Worm (Caenorhabditis elegans) whole organism, midembryonic: ENCODE data around the gene ZK402.5.

Source experiments
- cog-1 ChIP-seq: sonication (generic microtip); optimal IDR thresholded peaks from 2 replicates; lab custom pipeline; 2016; ENCODE audit warnings: missing genetic modification characterization, missing compliant biosample characterization
- flt-1 ChIP-seq: fragments of 200-800 bp; sonication (Bioruptor generic); IDR thresholded peaks from 2 replicates; pipeline ENCODE4 v1.3.6; 2022; ENCODE audit warnings: missing genetic modification characterization, missing compliant biosample characterization
- klf-2 ChIP-seq: fragments of 200-800 bp; sonication (Bioruptor generic); conservative IDR thresholded peaks from 2 replicates; pipeline ENCODE4 v1.3.6; 2022; ENCODE audit warnings: missing genetic modification reagents, missing genetic modification characterization, missing compliant biosample characterization
- med-1 ChIP-seq: sonication (generic microtip); optimal IDR thresholded peaks from 2 replicates; lab custom pipeline; 2017; ENCODE audit warnings: missing genetic modification characterization, mild to moderate bottlenecking, missing compliant biosample characterization, antibody characterized with exemption, missing genetic modification reagents; ENCODE audit not compliant: insufficient read depth
- ztf-23 ChIP-seq: fragments of 200-800 bp; sonication (Bioruptor generic); IDR thresholded peaks from 2 replicates; pipeline ENCODE4 v1.3.6; 2022; ENCODE audit warnings: missing genetic modification reagents, missing genetic modification characterization, missing compliant biosample characterization

- TF ChIP-seq cog-1 (tag; lab: Kevin White, UChicago), result peak; percentile 81
- peak; percentile 92 for TF ChIP-seq klf-2
- TF ChIP-seq flt-1 (GFP tag; lab: Robert Waterston, UW), result peak; percentile 94
- TF ChIP-seq ztf-23 (GFP tag; lab: Robert Waterston, UW), result peak; percentile 93
- peak; percentile 59 for TF ChIP-seq med-1 (GFP tag; lab: Kevin White, UChicago)
Observed at ce11 chrX:1379391-1379790, 21.8 kb downstream of the ZK402.5 start.
